Worm (Caenorhabditis elegans) whole organism, early embryonic: ENCODE measurements around the gene C16D2.1.

Experiments
- B0310.2 ChIP-seq: sonication (generic microtip); optimal IDR thresholded peaks from 2 replicates; lab custom pipeline; 2016; ENCODE audit warnings: mild to moderate bottlenecking, missing genetic modification characterization, missing compliant biosample characterization
- aly-1 ChIP-seq: sonication (generic microtip); optimal IDR thresholded peaks from 2 replicates; lab custom pipeline; 2016; ENCODE audit warnings: missing genetic modification characterization, missing compliant biosample characterization
- ama-1 ChIP-seq: fragments of 150-350 bp; optimal IDR thresholded peaks from 2 replicates; lab custom pipeline; 2014
- ceh-36 ChIP-seq: sonication (generic microtip); optimal IDR thresholded peaks from 2 replicates; lab custom pipeline; 2016; ENCODE audit warnings: missing genetic modification characterization, inconsistent platforms, missing compliant biosample characterization
- ets-7 ChIP-seq: sonication (generic microtip); optimal IDR thresholded peaks from 2 replicates; lab custom pipeline; 2016; ENCODE audit warnings: missing genotype, missing genetic modification characterization, missing compliant biosample characterization
- flt-1 ChIP-seq: fragments of 200-800 bp; sonication (Bioruptor generic); IDR thresholded peaks from 2 replicates; pipeline ENCODE4 v1.3.6; 2022; ENCODE audit warnings: missing genetic modification characterization, missing compliant biosample characterization
- pes-1 ChIP-seq: fragments of 200-800 bp; sonication (Bioruptor generic); IDR thresholded peaks from 2 replicates; pipeline ENCODE4 v1.3.6; 2022; ENCODE audit warnings: missing genetic modification reagents, missing genetic modification characterization, missing compliant biosample characterization
- scrt-1 ChIP-seq: fragments of 200-800 bp; sonication (Bioruptor generic); IDR thresholded peaks from 2 replicates; pipeline ENCODE4 v1.3.6; 2022; ENCODE audit warnings: missing genetic modification characterization, missing compliant biosample characterization
- sea-1 ChIP-seq: fragments of 200-800 bp; sonication (Bioruptor generic); conservative IDR thresholded peaks from 2 replicates; pipeline ENCODE4 v1.3.6; 2022; ENCODE audit warnings: missing genetic modification characterization, missing compliant biosample characterization
- tbx-37 ChIP-seq: fragments of 200-800 bp; sonication (Bioruptor generic); conservative IDR thresholded peaks from 2 replicates; pipeline ENCODE4 v1.3.6; 2022; ENCODE audit warnings: missing genetic modification reagents, missing genetic modification characterization, missing compliant biosample characterization
- tra-4 ChIP-seq: sonication (generic microtip); optimal IDR thresholded peaks from 2 replicates; lab custom pipeline; 2017; ENCODE audit warnings: missing genetic modification characterization, missing compliant biosample characterization

DNA sequence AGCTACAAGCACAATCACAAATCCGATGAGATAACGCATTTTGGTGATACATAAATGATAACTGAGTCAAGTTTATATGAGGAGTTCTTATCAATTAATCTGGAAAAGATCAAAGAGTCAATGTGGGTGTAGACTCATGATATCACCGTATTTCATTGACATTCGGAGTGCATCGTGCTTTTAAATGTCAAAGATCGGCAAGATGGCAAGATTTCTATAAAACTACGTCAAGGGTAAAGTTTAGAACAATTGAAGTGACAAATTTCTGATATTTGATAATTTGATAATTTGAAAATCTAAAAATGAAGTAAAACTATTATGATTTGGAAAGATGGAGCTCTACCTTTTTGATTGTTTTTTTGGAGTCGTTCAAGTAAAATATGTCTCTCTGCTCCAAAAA, 48.4 kb upstream of the C16D2.1 start, which contains the start of gene sysm-1:
- TF ChIP-seq tra-4 (no peak), sea-1 (GFP tag; lab: Robert Waterston, UW) (no peak), ama-1 (lab: Kevin White, UChicago) (no peak), ceh-36 (no peak), pes-1 (GFP tag; lab: Robert Waterston, UW) (no peak), scrt-1 (GFP tag; lab: Robert Waterston, UW) (no peak), tbx-37 (GFP tag; lab: Robert Waterston, UW) (no peak), B0310.2 (tag; lab: Kevin White, UChicago) (no peak), ets-7 (no peak), aly-1 (tag; lab: Kevin White, UChicago) (no peak), flt-1 (GFP tag; lab: Robert Waterston, UW) (no peak)
